Worm (Caenorhabditis elegans): ENCODE measurements around the gene mett-10.

The mett-10 gene

ce11 chrIII:10123586-10124233, 8.9 kb downstream of the mett-10 start, which contains the start of gene ttll-4:
ttll-4 (plus strand) TSS chrIII:10124183.
- TF ChIP-seq nhr-6 (tag; optimal IDR thresholded peaks at IDR 0.05) (no peak), nhr-77 (tag; optimal IDR thresholded peaks at IDR 0.05) (no peak), ama-1 (optimal IDR thresholded peaks at IDR 0.05) (no peak), sma-9 (GFP tag; optimal IDR thresholded peaks at IDR 0.05) (peak; percentile 23), sma-9 (tag; optimal IDR thresholded peaks at IDR 0.05) (no peak), unc-55 (GFP tag; optimal IDR thresholded peaks at IDR 0.05) (peak; percentile 44), lin-13 (GFP tag; optimal IDR thresholded peaks at IDR 0.05) (peak; percentile 53), ztf-4 (tag; optimal IDR thresholded peaks at IDR 0.05) (no peak), mab-5 (tag; optimal IDR thresholded peaks at IDR 0.05) (no peak), nhr-23 (tag; optimal IDR thresholded peaks at IDR 0.05) (no peak), nhr-237 (tag; optimal IDR thresholded peaks at IDR 0.05) (no peak), egl-27 (tag; optimal IDR thresholded peaks at IDR 0.05) (no peak), sma-3 (GFP tag; optimal IDR thresholded peaks at IDR 0.05) (peak; percentile 1), nhr-129 (tag; optimal IDR thresholded peaks at IDR 0.05) (peak; percentile 14), nhr-11 (tag; optimal IDR thresholded peaks at IDR 0.05) (no peak), Y55F3AM.14 (GFP tag; optimal IDR thresholded peaks at IDR 0.05) (no peak), ceh-16 (tag; optimal IDR thresholded peaks at IDR 0.05) (no peak), nhr-12 (tag; optimal IDR thresholded peaks at IDR 0.05) (no peak), snpc-4 (tag; optimal IDR thresholded peaks at IDR 0.05) (no peak), lsy-2 (tag; optimal IDR thresholded peaks at IDR 0.05) (peak; percentile 50 to 59), crh-2 (tag; optimal IDR thresholded peaks at IDR 0.05) (no peak), peb-1 (tag; optimal IDR thresholded peaks at IDR 0.05) (no peak), unc-39 (tag; optimal IDR thresholded peaks at IDR 0.05) (no peak), ztf-1 (GFP tag; conservative IDR thresholded peaks at IDR 0.05) (no peak), alr-1 (tag; optimal IDR thresholded peaks at IDR 0.05) (no peak), dmd-4 (tag; optimal IDR thresholded peaks at IDR 0.05) (no peak), R02D3.7 (tag; optimal IDR thresholded peaks at IDR 0.05) (no peak), ceh-82 (tag; optimal IDR thresholded peaks at IDR 0.05) (no peak), zag-1 (tag; optimal IDR thresholded peaks at IDR 0.05) (peak; percentile 1), unc-62 (GFP tag; optimal IDR thresholded peaks at IDR 0.05) (no peak), sem-4 (tag; optimal IDR thresholded peaks at IDR 0.05) (no peak), gmeb-1 (tag; optimal IDR thresholded peaks at IDR 0.05) (no peak), C34F6.9 (tag; optimal IDR thresholded peaks at IDR 0.05) (peak; percentile 55), nhr-25 (tag; optimal IDR thresholded peaks at IDR 0.05) (no peak), ZK546.5 (tag; optimal IDR thresholded peaks at IDR 0.05) (no peak), skn-1 (tag; optimal IDR thresholded peaks at IDR 0.05) (no peak), elt-3 (tag; optimal IDR thresholded peaks at IDR 0.05) (no peak), ztf-11 (tag; optimal IDR thresholded peaks at IDR 0.05) (no peak), aly-2 (tag; optimal IDR thresholded peaks at IDR 0.05) (no peak), blmp-1 (tag; optimal IDR thresholded peaks at IDR 0.05; ENCODE audit: insufficient read depth) (no peak), mdl-1 (tag; optimal IDR thresholded peaks at IDR 0.05) (no peak), mbf-1 (tag; optimal IDR thresholded peaks at IDR 0.05) (no peak), nhr-21 (tag; optimal IDR thresholded peaks at IDR 0.05) (no peak), lin-11 (tag; optimal IDR thresholded peaks at IDR 0.05) (no peak), nhr-10 (tag; optimal IDR thresholded peaks at IDR 0.05) (no peak), fos-1 (tag; optimal IDR thresholded peaks at IDR 0.05) (no peak), elt-1 (tag; optimal IDR thresholded peaks at IDR 0.05) (no peak), F13H6.1 (tag; optimal IDR thresholded peaks at IDR 0.05) (peak; percentile 49), lin-39 (tag; optimal IDR thresholded peaks at IDR 0.05) (no peak)

All from whole organism, L2 larva.